Worm (Caenorhabditis elegans): ENCODE data around the gene F14F9.2.

Gene F14F9.2

DNA sequence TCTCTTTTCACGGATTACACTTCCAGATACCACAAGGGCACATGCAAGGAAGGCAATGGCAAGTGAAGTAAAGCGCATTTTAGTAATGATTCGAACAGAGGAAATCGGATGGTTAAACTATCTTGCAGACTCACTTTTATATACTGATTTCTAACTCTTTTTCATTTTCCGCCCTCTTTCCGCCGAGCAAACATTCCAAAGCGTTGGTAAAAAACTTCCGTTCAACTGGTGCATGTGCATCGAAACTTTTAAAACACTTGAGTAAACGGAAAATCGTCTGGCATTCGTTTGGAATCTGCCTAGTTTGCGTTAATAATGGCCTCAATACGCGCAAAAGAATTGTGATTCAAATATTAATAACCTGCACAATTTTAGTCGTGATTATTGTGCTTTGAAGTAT, 20.0 kb downstream of the F14F9.2 start, which contains the start of gene abu-7:
TSS of gene abu-7 (minus strand) at position 101 of the 400 bp plus-strand sequence.
- TF ChIP-seq flh-1 (GFP tag; optimal IDR thresholded peaks at IDR 0.05): no peak
- no peak for TF ChIP-seq lin-32 (GFP tag; optimal IDR thresholded peaks at IDR 0.05)
- TF ChIP-seq pha-4 (tag; optimal IDR thresholded peaks at IDR 0.05): no peak
- TF ChIP-seq unc-62 (GFP tag; optimal IDR thresholded peaks at IDR 0.05): no peak
- TF ChIP-seq nhr-237 (tag; optimal IDR thresholded peaks at IDR 0.05): no peak
- TF ChIP-seq mab-5 (tag; optimal IDR thresholded peaks at IDR 0.05): no peak

DNA sequence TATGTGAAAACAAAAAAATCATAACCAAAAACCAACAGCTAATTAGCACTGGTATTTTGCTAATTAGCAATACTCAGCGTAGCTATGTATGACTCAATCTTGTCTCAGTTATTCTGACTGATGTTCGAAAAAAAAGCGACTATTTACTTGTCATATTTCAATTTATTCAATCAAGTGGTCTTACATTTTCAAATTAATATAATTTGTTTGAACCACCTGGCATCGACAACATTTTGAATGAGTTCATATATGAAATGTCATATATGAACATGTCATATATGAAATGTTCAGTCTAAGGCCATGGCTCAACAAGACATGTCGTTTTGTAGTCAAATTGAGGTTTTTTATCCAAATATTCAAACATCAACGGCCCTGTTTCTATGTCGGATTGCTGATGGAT, 20.8 kb downstream of the F14F9.2 start, which contains the start of gene srw-140:
TSS of gene srw-140 (plus strand) at position 301 of the 400 bp plus-strand sequence.
- TF ChIP-seq ztf-11 (tag; optimal IDR thresholded peaks at IDR 0.05): no peak
- no peak for TF ChIP-seq ceh-83 (GFP tag; optimal IDR thresholded peaks at IDR 0.05)
- no peak for TF ChIP-seq lin-32 (GFP tag; optimal IDR thresholded peaks at IDR 0.05)
- TF ChIP-seq drap-1 (GFP tag; optimal IDR thresholded peaks at IDR 0.05): no peak
- TF ChIP-seq mep-1 (tag; optimal IDR thresholded peaks at IDR 0.05): no peak
- no peak for TF ChIP-seq nhr-237 (tag; optimal IDR thresholded peaks at IDR 0.05)
- TF ChIP-seq cnd-1 (tag; optimal IDR thresholded peaks at IDR 0.05): no peak
- TF ChIP-seq ceh-43 (GFP tag; optimal IDR thresholded peaks at IDR 0.05): no peak
- TF ChIP-seq flh-1 (GFP tag; optimal IDR thresholded peaks at IDR 0.05): no peak
- no peak for TF ChIP-seq unc-62 (GFP tag; optimal IDR thresholded peaks at IDR 0.05)
- no peak for TF ChIP-seq nhr-12 (tag; optimal IDR thresholded peaks at IDR 0.05)
- no peak for TF ChIP-seq elt-1 (tag; optimal IDR thresholded peaks at IDR 0.05; ENCODE audit: borderline replicate concordance, insufficient read depth)
- TF ChIP-seq elt-3 (tag; optimal IDR thresholded peaks at IDR 0.05): no peak
- no peak for TF ChIP-seq lin-13 (tag; optimal IDR thresholded peaks at IDR 0.05)
- TF ChIP-seq tbx-8 (GFP tag; optimal IDR thresholded peaks at IDR 0.05): no peak
- no peak for TF ChIP-seq sem-2 (GFP tag; optimal IDR thresholded peaks at IDR 0.05)

DNA sequence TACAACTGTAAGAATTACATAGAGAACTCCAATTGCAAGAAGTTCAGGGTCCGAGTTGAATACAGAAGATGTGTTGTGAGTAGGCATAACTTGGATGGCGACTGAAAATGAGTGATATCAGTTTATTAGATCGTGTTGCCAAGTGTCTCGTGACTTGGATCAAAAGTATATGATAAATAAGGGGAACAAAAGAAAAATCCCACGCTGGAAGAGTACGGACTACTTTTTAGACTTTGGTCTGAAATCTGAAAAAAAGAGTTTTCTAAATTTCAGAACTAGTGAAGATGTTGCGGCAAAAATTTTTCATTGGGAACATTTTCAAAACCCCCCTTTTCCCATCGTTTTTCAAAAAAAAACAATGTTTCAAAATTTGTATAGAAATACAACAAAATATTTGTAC, 24.9 kb downstream of the F14F9.2 start, which contains the start of gene srt-64:
TSS of gene srt-64 (minus strand) at position 101 of the 400 bp plus-strand sequence.
- TF ChIP-seq unc-39 (tag; optimal IDR thresholded peaks at IDR 0.05) (no peak), mls-2 (tag; optimal IDR thresholded peaks at IDR 0.05) (no peak), bed-3 (GFP tag; optimal IDR thresholded peaks at IDR 0.05) (no peak), unc-120 (tag; optimal IDR thresholded peaks at IDR 0.05; ENCODE audit: poor library complexity, severe bottlenecking) (no peak), cnd-1 (tag; optimal IDR thresholded peaks at IDR 0.05) (no peak), drap-1 (GFP tag; optimal IDR thresholded peaks at IDR 0.05) (no peak), snpc-4 (tag; optimal IDR thresholded peaks at IDR 0.05) (no peak), flh-1 (GFP tag; optimal IDR thresholded peaks at IDR 0.05) (no peak), M03D4.4 (tag; optimal IDR thresholded peaks at IDR 0.05) (no peak), blmp-1 (tag; optimal IDR thresholded peaks at IDR 0.05) (no peak), tbx-8 (GFP tag; optimal IDR thresholded peaks at IDR 0.05) (no peak), hlh-1 (tag; optimal IDR thresholded peaks at IDR 0.05) (no peak), pha-4 (tag; optimal IDR thresholded peaks at IDR 0.05) (no peak), ces-1 (GFP tag; optimal IDR thresholded peaks at IDR 0.05) (no peak), nhr-76 (tag; optimal IDR thresholded peaks at IDR 0.05) (no peak), lin-32 (GFP tag; optimal IDR thresholded peaks at IDR 0.05) (no peak), ceh-83 (GFP tag; optimal IDR thresholded peaks at IDR 0.05) (no peak), lsy-2 (tag; optimal IDR thresholded peaks at IDR 0.05) (no peak), nhr-28 (tag; optimal IDR thresholded peaks at IDR 0.05) (no peak)

DNA sequence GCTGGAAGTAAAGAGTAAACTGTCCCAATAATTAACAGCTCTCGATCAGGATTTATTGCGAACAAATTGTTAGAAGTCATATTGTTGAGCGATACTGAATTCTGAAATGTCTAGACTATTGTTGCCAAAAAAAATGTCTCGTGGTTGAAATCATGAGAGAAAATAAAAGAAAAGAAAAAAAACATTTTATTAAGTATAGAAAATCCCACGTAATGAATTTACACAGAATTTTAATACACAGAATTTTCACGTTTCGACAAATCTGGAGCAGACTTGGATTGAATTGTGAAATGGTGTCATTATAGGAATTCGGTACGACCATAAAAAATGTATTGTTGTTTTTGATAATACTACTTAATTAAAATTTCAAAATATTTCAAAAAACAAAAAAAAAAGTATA, 28.2 kb downstream of the F14F9.2 start, which contains the start of gene srt-65:
TSS of gene srt-65 (minus strand) at position 101 of the 400 bp plus-strand sequence.
- TF ChIP-seq ham-2 (GFP tag; optimal IDR thresholded peaks at IDR 0.05): no peak
- no peak for TF ChIP-seq ceh-83 (GFP tag; optimal IDR thresholded peaks at IDR 0.05)
- no peak for TF ChIP-seq mls-2 (tag; optimal IDR thresholded peaks at IDR 0.05)
- no peak for TF ChIP-seq unc-120 (tag; optimal IDR thresholded peaks at IDR 0.05; ENCODE audit: poor library complexity, severe bottlenecking)
- no peak for TF ChIP-seq snpc-4 (tag; optimal IDR thresholded peaks at IDR 0.05)
- no peak for TF ChIP-seq nhr-76 (tag; optimal IDR thresholded peaks at IDR 0.05)
- no peak for TF ChIP-seq hlh-1 (tag; optimal IDR thresholded peaks at IDR 0.05)
- no peak for TF ChIP-seq sem-2 (GFP tag; optimal IDR thresholded peaks at IDR 0.05)
- TF ChIP-seq lin-13 (tag; optimal IDR thresholded peaks at IDR 0.05): no peak
- no peak for TF ChIP-seq nhr-237 (tag; optimal IDR thresholded peaks at IDR 0.05)
- TF ChIP-seq lsy-2 (tag; optimal IDR thresholded peaks at IDR 0.05): no peak
- TF ChIP-seq flh-1 (GFP tag; optimal IDR thresholded peaks at IDR 0.05): no peak
- TF ChIP-seq zip-8 (tag; optimal IDR thresholded peaks at IDR 0.05): no peak
